Worm (Caenorhabditis elegans) whole organism, L1 larva: ENCODE measurements around the gene clec-171.

Experiments
- C04F5.9 ChIP-seq: sonication (generic microtip); optimal IDR thresholded peaks from 2 replicates; lab custom pipeline; 2016; ENCODE audit warnings: missing genetic modification characterization, missing compliant biosample characterization
- jun-1 ChIP-seq: fragments of 150-350 bp; optimal IDR thresholded peaks from 2 replicates; lab custom pipeline; 2014; ENCODE audit warnings: missing biosample characterization, missing genetic modification reagents, missing genetic modification characterization
- mdl-1 ChIP-seq, 2 experiments: fragments of 150-350 bp; optimal IDR thresholded peaks; 2 replicates each; lab custom pipeline; 2014 to 2017; ENCODE audit warnings: missing biosample characterization in 2 of 2, missing genetic modification characterization in 2 of 2, inconsistent platforms in 1 of 2
- nhr-237 ChIP-seq: fragments of 150-350 bp; optimal IDR thresholded peaks from 2 replicates; lab custom pipeline; 2014; ENCODE audit warnings: missing biosample characterization, missing genetic modification characterization
- snpc-4 ChIP-seq: fragments of 150-350 bp; optimal IDR thresholded peaks from 2 replicates; lab custom pipeline; 2014; ENCODE audit warnings: missing biosample characterization, missing genetic modification characterization

DNA sequence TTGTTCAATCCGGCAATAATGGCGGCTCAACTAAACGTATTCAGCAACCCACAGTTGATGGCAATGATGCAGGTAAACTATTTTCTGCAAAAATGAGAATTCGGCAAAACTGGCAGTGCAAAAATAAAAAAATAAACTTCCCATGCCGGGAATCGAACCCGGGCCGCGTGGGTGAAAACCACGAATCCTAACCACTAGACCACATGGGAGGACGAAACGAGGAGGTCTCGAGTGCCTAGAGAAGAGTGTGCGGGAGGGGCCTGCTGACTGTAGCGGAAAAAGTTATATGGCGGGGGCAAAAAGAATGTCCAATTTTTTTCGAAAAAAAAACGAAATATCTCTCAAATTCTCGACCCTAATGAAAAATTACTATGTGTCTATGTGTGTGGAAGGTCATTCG, 39.1 kb downstream of the clec-171 start:
- TF ChIP-seq nhr-237 (tag; lab: Kevin White, UChicago): no peak
- TF ChIP-seq jun-1 (tag; lab: Kevin White, UChicago): no peak
- no peak for TF ChIP-seq snpc-4 (tag; lab: Kevin White, UChicago)
- peak in 1 of 2 experiments; percentile 45 for TF ChIP-seq mdl-1 (tag; optimal IDR thresholded peaks at IDR 0.05; lab: Kevin White, UChicago)
- TF ChIP-seq C04F5.9 (tag; lab: Kevin White, UChicago): no peak
